Fruit fly (Drosophila melanogaster): ENCODE results near the gene CycD.

The CycD gene

DNA sequence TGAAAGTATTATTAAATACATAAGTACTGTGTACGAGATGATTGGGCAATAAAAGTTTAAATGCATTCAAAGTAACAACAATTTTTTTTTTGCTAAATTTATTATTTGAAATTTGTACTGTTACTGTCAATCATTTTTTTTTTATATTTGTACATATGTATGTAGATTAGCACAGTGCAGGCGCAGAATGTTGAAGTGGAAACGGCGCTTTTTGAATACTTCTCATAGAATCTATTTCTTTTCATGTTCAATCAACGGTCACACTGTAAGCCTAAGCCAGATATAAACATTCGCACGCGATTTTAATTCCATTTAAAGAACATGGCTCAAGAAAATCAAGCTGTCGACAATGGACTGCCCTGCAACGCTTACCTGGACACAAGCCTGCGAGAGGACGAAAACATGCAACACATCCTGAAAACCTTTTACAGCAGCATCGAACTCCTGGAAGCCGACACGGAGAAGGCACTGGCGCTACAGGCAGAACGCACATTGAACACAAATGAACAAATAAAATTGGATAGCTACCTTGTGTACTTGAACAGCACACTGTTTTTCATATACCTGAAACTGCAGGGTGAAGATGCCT lies 35.4 kb upstream of the CycD start, which contains the start of gene Rrp47 (continued):
- no peak for TF ChIP-seq CG32772 (GFP tag; IDR thresholded peaks at IDR 0.05)
- peak; percentile 5 for TF ChIP-seq Med (GFP tag)
- no peak for TF ChIP-seq ems (GFP tag; optimal IDR thresholded peaks at IDR 0.05)
- peak; percentile 14 for TF ChIP-seq Dp (GFP tag; optimal IDR thresholded peaks at IDR 0.05)
- peak; percentile 2 for TF ChIP-seq Lhr (GFP tag; optimal IDR thresholded peaks at IDR 0.05)
- peak; percentile 5 for TF ChIP-seq CG8290 (GFP tag; optimal IDR thresholded peaks at IDR 0.05)
- no peak for TF ChIP-seq CG8290 (tag; optimal IDR thresholded peaks at IDR 0.05)
- peak; percentile 71 for TF ChIP-seq sens (GFP tag)
- TF ChIP-seq CG3995 (GFP tag; optimal IDR thresholded peaks at IDR 0.05): peak; percentile 37
- TF ChIP-seq pho (GFP tag; optimal IDR thresholded peaks at IDR 0.05): no peak
- peak; percentile 52 for TF ChIP-seq pzg (GFP tag; optimal IDR thresholded peaks at IDR 0.05)
- peak; percentile 4 for TF ChIP-seq Myb (GFP tag; optimal IDR thresholded peaks at IDR 0.05)
- peak; percentile 74 for TF ChIP-seq gfzf (GFP tag; optimal IDR thresholded peaks at IDR 0.05)
- peak; percentile 8 for TF ChIP-seq D19A (tag; optimal IDR thresholded peaks at IDR 0.05)
- peak; percentile 76 for TF ChIP-seq CG1024 (GFP tag; IDR thresholded peaks at IDR 0.05)
- peak; percentile 1 for TF ChIP-seq ewg (GFP tag; optimal IDR thresholded peaks at IDR 0.05)
- peak; percentile 83 for TF ChIP-seq MESR4 (GFP tag; optimal IDR thresholded peaks at IDR 0.05)
- TF ChIP-seq CrebB (tag; optimal IDR thresholded peaks at IDR 0.05): no peak
- TF ChIP-seq hkb (optimal IDR thresholded peaks at IDR 0.05): no peak
- TF ChIP-seq hkb (GFP tag; IDR thresholded peaks at IDR 0.05): 0 out of 2 replicates have a peak, but pooled peaks have one; percentile 16
- peak in 1 of 3 experiments; percentile 29 for TF ChIP-seq lola (GFP tag; optimal IDR thresholded peaks at IDR 0.05)
- TF ChIP-seq CG12659 (GFP tag; optimal IDR thresholded peaks at IDR 0.05): peak; percentile 39
- no peak for TF ChIP-seq Dip3 (GFP tag; optimal IDR thresholded peaks at IDR 0.05)
- peak; percentile 58 for TF ChIP-seq her (GFP tag; optimal IDR thresholded peaks at IDR 0.05)
- peak; percentile 6 for TF ChIP-seq CG14710 (tag; optimal IDR thresholded peaks at IDR 0.05)
- no peak for TF ChIP-seq bcd (GFP tag; optimal IDR thresholded peaks at IDR 0.05)
- no peak for TF ChIP-seq CG31224 (GFP tag; IDR thresholded peaks at IDR 0.05)
- TF ChIP-seq CkIIα-i1 (GFP tag; IDR thresholded peaks at IDR 0.05): no peak
- TF ChIP-seq cas (GFP tag; IDR thresholded peaks at IDR 0.05): no peak
- TF ChIP-seq HmgZ (tag; optimal IDR thresholded peaks at IDR 0.05): peak; percentile 10
- TF ChIP-seq CG32767 (GFP tag; IDR thresholded peaks at IDR 0.05): no peak
- TF ChIP-seq CG2116 (GFP tag; optimal IDR thresholded peaks at IDR 0.05): peak; percentile 38
- TF ChIP-seq shn (GFP tag; optimal IDR thresholded peaks at IDR 0.05): no peak
- no peak for TF ChIP-seq CG10366 (GFP tag; IDR thresholded peaks at IDR 0.05)
- peak; percentile 6 for TF ChIP-seq CG17829 (tag; optimal IDR thresholded peaks at IDR 0.05)
- no peak for TF ChIP-seq wek (GFP tag; optimal IDR thresholded peaks at IDR 0.05)
- TF ChIP-seq CG1603 (tag; optimal IDR thresholded peaks at IDR 0.05): peak; percentile 50
- peak; percentile 32 for TF ChIP-seq sqz (GFP tag; optimal IDR thresholded peaks at IDR 0.05)
- peak; percentile 21 for TF ChIP-seq Sry-δ (GFP tag; optimal IDR thresholded peaks at IDR 0.05)
- peak; percentile 31 for TF ChIP-seq BEAF-32 (GFP tag; optimal IDR thresholded peaks at IDR 0.05)
- no peak for TF ChIP-seq pum (GFP tag; optimal IDR thresholded peaks at IDR 0.05)
- TF ChIP-seq stwl (tag; optimal IDR thresholded peaks at IDR 0.05): peak; percentile 78
- TF ChIP-seq oc (tag; optimal IDR thresholded peaks at IDR 0.05): no peak
- TF ChIP-seq ind (GFP tag; optimal IDR thresholded peaks at IDR 0.05): no peak
- TF ChIP-seq row (GFP tag; IDR thresholded peaks at IDR 0.05): peak; percentile 54; the same call in 2 of the 3 replicates
- TF ChIP-seq CG3163 (GFP tag; optimal IDR thresholded peaks at IDR 0.05): no peak
- no peak for TF ChIP-seq Rx (GFP tag; IDR thresholded peaks at IDR 0.05)
- peak; percentile 93 for TF ChIP-seq CG7357 (GFP tag; IDR thresholded peaks at IDR 0.05)
- no peak for TF ChIP-seq prd (optimal IDR thresholded peaks at IDR 0.05)
- no peak for TF ChIP-seq prd (GFP tag; IDR thresholded peaks at IDR 0.05)
- no peak for TF ChIP-seq sim (GFP tag; IDR thresholded peaks at IDR 0.05)
- TF ChIP-seq vfl (GFP tag; optimal IDR thresholded peaks at IDR 0.05): no peak

Measured in whole organism, embryonic.